Fruit fly (Drosophila melanogaster) whole organism, embryonic: ENCODE measurements around the gene CG3301.

Source experiments
- Blimp-1 ChIP-seq: fragments of 200-800 bp; sonication (Bioruptor generic); optimal IDR thresholded peaks from 3 replicates; lab custom pipeline; 2018; ENCODE audit warnings: missing biosample characterization, missing genetic modification characterization, mild to moderate bottlenecking, moderate library complexity, missing genetic modification reagents
- C15 ChIP-seq: fragments of 200-800 bp; sonication (Bioruptor generic); IDR thresholded peaks from 3 replicates; pipeline ENCODE4 v1.3.6; 2022; ENCODE audit warnings: missing biosample characterization, missing genetic modification characterization
- CG10267 ChIP-seq: fragments of 200-800 bp; sonication (Bioruptor generic); optimal IDR thresholded peaks from 2 replicates; lab custom pipeline; 2018; ENCODE audit warnings: missing biosample characterization, mild to moderate bottlenecking, missing genetic modification characterization, moderate library complexity
- CG10543 ChIP-seq: fragments of 200-800 bp; sonication (Bioruptor generic); optimal IDR thresholded peaks from 3 replicates; lab custom pipeline; 2017; ENCODE audit warnings: missing biosample characterization, mild to moderate bottlenecking, missing genetic modification characterization, moderate library complexity
- CG11456 ChIP-seq: fragments of 200-800 bp; sonication (Bioruptor generic); IDR thresholded peaks from 3 replicates; pipeline ENCODE4 v1.3.6; 2022; ENCODE audit warnings: missing biosample characterization, missing genetic modification characterization
- CG11723 ChIP-seq: fragments of 200-800 bp; sonication (Bioruptor generic); optimal IDR thresholded peaks from 2 replicates; lab custom pipeline; 2017; ENCODE audit warnings: missing biosample characterization, mild to moderate bottlenecking, missing genetic modification characterization
- CG12659 ChIP-seq: fragments of 200-800 bp; sonication (Bioruptor generic); optimal IDR thresholded peaks from 3 replicates; lab custom pipeline; 2017; ENCODE audit warnings: mild to moderate bottlenecking, missing biosample characterization, missing genetic modification reagents, missing genetic modification characterization
- CG14050 ChIP-seq: fragments of 200-800 bp; sonication (Bioruptor generic); IDR thresholded peaks from 3 replicates; pipeline ENCODE4 v1.3.6; 2022; ENCODE audit warnings: missing biosample characterization, missing genetic modification characterization
- CG15269 ChIP-seq: fragments of 200-800 bp; sonication (Bioruptor generic); optimal IDR thresholded peaks from 2 replicates; lab custom pipeline; 2018; ENCODE audit warnings: missing biosample characterization, mild to moderate bottlenecking, missing genetic modification characterization, moderate library complexity
- CG17186 ChIP-seq: fragments of 200-800 bp; sonication (Bioruptor generic); optimal IDR thresholded peaks from 3 replicates; lab custom pipeline; 2017; ENCODE audit warnings: missing biosample characterization, missing genetic modification reagents, missing genetic modification characterization
- CG17328 ChIP-seq: fragments of 200-800 bp; sonication (Bioruptor generic); IDR thresholded peaks from 2 replicates; pipeline ENCODE4 v1.3.6; 2022; ENCODE audit warnings: missing biosample characterization, missing genetic modification characterization
- CG17568 ChIP-seq: fragments of 200-800 bp; sonication (Bioruptor generic); optimal IDR thresholded peaks from 2 replicates; lab custom pipeline; 2018; ENCODE audit warnings: missing biosample characterization, mild to moderate bottlenecking, missing genetic modification characterization, moderate library complexity
- CG18764 ChIP-seq: fragments of 200-800 bp; sonication (Bioruptor generic); optimal IDR thresholded peaks from 3 replicates; lab custom pipeline; 2016; ENCODE audit warnings: missing biosample characterization, missing genetic modification characterization
- CG2199 ChIP-seq: fragments of 200-800 bp; sonication (Bioruptor generic); IDR thresholded peaks from 3 replicates; pipeline ENCODE4 v1.3.6; 2022; ENCODE audit warnings: missing biosample characterization, missing genetic modification characterization
- CG3065 ChIP-seq: fragments of 200-800 bp; sonication (Bioruptor generic); optimal IDR thresholded peaks from 2 replicates; lab custom pipeline; 2016; ENCODE audit warnings: missing biosample characterization, missing genetic modification characterization
- CG32532 ChIP-seq: fragments of 200-800 bp; sonication (Bioruptor generic); IDR thresholded peaks from 2 replicates; pipeline ENCODE4 v1.3.6; 2022; ENCODE audit warnings: missing biosample characterization, missing genetic modification characterization
- CG33557 ChIP-seq: fragments of 200-800 bp; sonication (Bioruptor generic); optimal IDR thresholded peaks from 2 replicates; lab custom pipeline; 2019; ENCODE audit warnings: missing biosample characterization, mild to moderate bottlenecking, missing genetic modification characterization, moderate library complexity
- CG4424 ChIP-seq: fragments of 200-800 bp; sonication (Bioruptor generic); optimal IDR thresholded peaks from 3 replicates; lab custom pipeline; 2016; ENCODE audit warnings: missing biosample characterization, missing genetic modification characterization
- CG4617 ChIP-seq: fragments of 200-800 bp; sonication (Bioruptor generic); optimal IDR thresholded peaks from 3 replicates; lab custom pipeline; 2016; ENCODE audit warnings: missing biosample characterization, missing genetic modification characterization, borderline replicate concordance
- CG9817 ChIP-seq: fragments of 200-800 bp; sonication (Bioruptor generic); optimal IDR thresholded peaks from 2 replicates; lab custom pipeline; 2018; ENCODE audit warnings: missing biosample characterization, mild to moderate bottlenecking, missing genetic modification characterization, moderate library complexity
- Chrac-16 ChIP-seq: fragments of 200-800 bp; sonication (Bioruptor generic); optimal IDR thresholded peaks from 3 replicates; lab custom pipeline; 2016; ENCODE audit warnings: missing biosample characterization, missing genetic modification characterization
- CoRest ChIP-seq: fragments of 200-800 bp; sonication (Bioruptor generic); optimal IDR thresholded peaks from 3 replicates; lab custom pipeline; 2018; ENCODE audit warnings: missing biosample characterization, mild to moderate bottlenecking, missing genetic modification characterization, moderate library complexity
- Ets97D ChIP-seq: fragments of 200-800 bp; sonication (Bioruptor generic); optimal IDR thresholded peaks from 3 replicates; lab custom pipeline; 2016; ENCODE audit warnings: missing biosample characterization, missing genetic modification characterization
- Fer3 ChIP-seq: fragments of 200-800 bp; sonication (Bioruptor generic); optimal IDR thresholded peaks from 2 replicates; lab custom pipeline; 2018; ENCODE audit warnings: missing biosample characterization, mild to moderate bottlenecking, missing genetic modification characterization, moderate library complexity
- MBD-R2 ChIP-seq: fragments of 200-800 bp; sonication (Bioruptor generic); IDR thresholded peaks from 2 replicates; pipeline ENCODE4 v1.3.6; 2022; ENCODE audit warnings: missing biosample characterization, missing genetic modification characterization
- Mad ChIP-seq: fragments of 200-800 bp; sonication (Bioruptor generic); optimal IDR thresholded peaks from 2 replicates; lab custom pipeline; 2016; ENCODE audit warnings: missing biosample characterization, missing genetic modification characterization
- Mes4 ChIP-seq: fragments of 200-800 bp; sonication (Bioruptor generic); optimal IDR thresholded peaks from 2 replicates; lab custom pipeline; 2016; ENCODE audit warnings: missing biosample characterization, missing genetic modification characterization
- Nf-YC ChIP-seq: fragments of 200-800 bp; optimal IDR thresholded peaks from 3 replicates; lab custom pipeline; 2019; ENCODE audit warnings: missing biosample characterization, mild to moderate bottlenecking, missing genetic modification characterization, moderate library complexity
- Opbp ChIP-seq: fragments of 200-800 bp; sonication (Bioruptor generic); IDR thresholded peaks from 3 replicates; pipeline ENCODE4 v1.3.6; 2022; ENCODE audit warnings: missing biosample characterization, missing genetic modification characterization; ENCODE audit not compliant: partially characterized antibody
- Scr ChIP-seq: fragments of 200-800 bp; sonication (Bioruptor generic); IDR thresholded peaks from 2 replicates; pipeline ENCODE4 v1.3.6; 2022; ENCODE audit warnings: missing biosample characterization, missing genetic modification characterization; ENCODE audit not compliant: partially characterized antibody
- YL-1 ChIP-seq: fragments of 200-800 bp; sonication (Bioruptor generic); optimal IDR thresholded peaks from 3 replicates; lab custom pipeline; 2017; ENCODE audit warnings: missing biosample characterization, mild to moderate bottlenecking, missing genetic modification characterization
- abd-A ChIP-seq: fragments of 200-800 bp; sonication (Bioruptor generic); optimal IDR thresholded peaks from 3 replicates; lab custom pipeline; 2019; ENCODE audit warnings: missing biosample characterization, mild to moderate bottlenecking, missing genetic modification characterization, moderate library complexity
- chm ChIP-seq: fragments of 200-800 bp; sonication (Bioruptor generic); IDR thresholded peaks from 2 replicates; pipeline ENCODE4 v1.3.6; 2022; ENCODE audit warnings: missing biosample characterization, missing genetic modification characterization
- eve ChIP-seq, 2 experiments: fragments of >200 bp; optimal IDR thresholded peaks; 2 replicates each; lab custom pipeline; 2017; ENCODE audit warnings: missing biosample characterization in 2 of 2, missing genetic modification characterization in 2 of 2
- h ChIP-seq: fragments of >200 bp; optimal IDR thresholded peaks from 2 replicates; lab custom pipeline; 2017
- hb ChIP-seq: fragments of 200-800 bp; sonication (Bioruptor generic); IDR thresholded peaks from 3 replicates; pipeline ENCODE4 v1.3.6; 2022; ENCODE audit warnings: missing biosample characterization, missing genetic modification characterization; ENCODE audit not compliant: partially characterized antibody
- insv ChIP-seq, 2 experiments: fragments of 200-800 bp; sonication (Bioruptor generic); optimal IDR thresholded peaks; 3 replicates each; lab custom pipeline; 2016 to 2018; ENCODE audit warnings: missing biosample characterization in 2 of 2, missing genetic modification characterization in 2 of 2
- jumu ChIP-seq: fragments of 200-800 bp; sonication (Bioruptor generic); optimal IDR thresholded peaks from 3 replicates; lab custom pipeline; 2016; ENCODE audit warnings: missing biosample characterization, missing genetic modification characterization
- kay ChIP-seq: fragments of 200-800 bp; sonication (Bioruptor generic); optimal IDR thresholded peaks from 2 replicates; lab custom pipeline; 2016; ENCODE audit warnings: missing biosample characterization, missing genetic modification characterization
- knrl ChIP-seq: fragments of 200-800 bp; sonication (Bioruptor generic); IDR thresholded peaks from 3 replicates; pipeline ENCODE4 v1.3.6; 2022; ENCODE audit warnings: missing biosample characterization, missing genetic modification characterization; ENCODE audit not compliant: partially characterized antibody
- lbe ChIP-seq: fragments of 200-800 bp; sonication (Bioruptor generic); optimal IDR thresholded peaks from 2 replicates; lab custom pipeline; 2016; ENCODE audit warnings: missing biosample characterization, mild to moderate bottlenecking, missing genetic modification characterization
- lilli ChIP-seq: fragments of 200-800 bp; sonication (Bioruptor generic); optimal IDR thresholded peaks from 3 replicates; lab custom pipeline; 2016; ENCODE audit warnings: missing biosample characterization, missing genetic modification characterization
- mam ChIP-seq: fragments of 200-800 bp; sonication (Bioruptor generic); optimal IDR thresholded peaks from 3 replicates; lab custom pipeline; 2016; ENCODE audit warnings: missing biosample characterization, missing genetic modification characterization
- nom ChIP-seq: fragments of 200-800 bp; sonication (Bioruptor generic); optimal IDR thresholded peaks from 2 replicates; lab custom pipeline; 2017; ENCODE audit warnings: missing biosample characterization, missing genetic modification characterization, mild to moderate bottlenecking, moderate library complexity, missing genetic modification reagents
- oc ChIP-seq: fragments of 200-800 bp; sonication (Bioruptor generic); optimal IDR thresholded peaks from 2 replicates; lab custom pipeline; 2018; ENCODE audit warnings: missing biosample characterization, mild to moderate bottlenecking, missing genetic modification characterization, moderate library complexity
- ro ChIP-seq: fragments of 200-800 bp; sonication (Bioruptor generic); IDR thresholded peaks from 2 replicates; pipeline ENCODE4 v1.3.6; 2022; ENCODE audit warnings: missing biosample characterization, missing genetic modification characterization
- salm ChIP-seq: fragments of 200-800 bp; sonication (Bioruptor generic); optimal IDR thresholded peaks from 2 replicates; lab custom pipeline; 2018; ENCODE audit warnings: missing biosample characterization, mild to moderate bottlenecking, missing genetic modification characterization
- slp2 ChIP-seq: fragments of 200-800 bp; sonication (Bioruptor generic); optimal IDR thresholded peaks from 2 replicates; lab custom pipeline; 2016; ENCODE audit warnings: missing biosample characterization, missing genetic modification characterization
- sr ChIP-seq: fragments of 200-800 bp; sonication (Bioruptor generic); IDR thresholded peaks from 3 replicates; pipeline ENCODE4 v1.3.6; 2022; ENCODE audit warnings: missing biosample characterization, missing genetic modification characterization
- vvl ChIP-seq: fragments of 200-800 bp; sonication (Bioruptor generic); IDR thresholded peaks from 2 replicates; pipeline ENCODE4 v1.3.6; 2022; ENCODE audit warnings: missing biosample characterization, missing genetic modification characterization

CG3301 gene

dm6 chr3R:21268873-21269272, 7.2 kb downstream of the CG3301 start, which contains the start of gene Rab1 (continued):
- peak; percentile 2 for TF ChIP-seq CoRest (tag; lab: Kevin White, UChicago)
- TF ChIP-seq CG17328 (GFP tag; lab: Robert Waterston, UW) = peak; percentile 34; the same call in 1 of the 2 replicates
- TF ChIP-seq ro (GFP tag; lab: Robert Waterston, UW) = no peak
- TF ChIP-seq chm (GFP tag; lab: Robert Waterston, UW) = no peak
- TF ChIP-seq CG33557 (GFP tag; lab: Kevin White, UChicago) = peak; percentile 21
- peak; percentile 5 for TF ChIP-seq CG17568 (GFP tag; lab: Kevin White, UChicago)
- TF ChIP-seq insv (GFP tag; optimal IDR thresholded peaks at IDR 0.05; lab: Kevin White, UChicago) = peak in 1 of 2 experiments; percentile 1
- TF ChIP-seq h (lab: Kevin White, UChicago) = no peak
- peak; percentile 87 for TF ChIP-seq CG4617
- TF ChIP-seq kay (GFP tag; lab: Kevin White, UChicago) = peak; percentile 24
- peak; percentile 10 for TF ChIP-seq Nf-YC (tag; lab: Kevin White, UChicago)
- TF ChIP-seq oc (tag; lab: Kevin White, UChicago) = peak; percentile 60
- peak; percentile 67 for TF ChIP-seq CG10543 (GFP tag; lab: Kevin White, UChicago)
- TF ChIP-seq C15 = no peak
- TF ChIP-seq lbe = peak; percentile 16
- peak; percentile 92 for TF ChIP-seq CG10267 (tag; lab: Kevin White, UChicago)
- TF ChIP-seq knrl (GFP tag; lab: Robert Waterston, UW) = no peak
- peak; percentile 79 for TF ChIP-seq CG3065 (GFP tag; lab: Kevin White, UChicago)
- peak; percentile 73; the same call in 2 of the 3 replicates for TF ChIP-seq CG11456 (GFP tag; lab: Robert Waterston, UW)
- TF ChIP-seq CG11723 = peak; percentile 19
- peak; percentile 29 for TF ChIP-seq nom (GFP tag; lab: Kevin White, UChicago)
- TF ChIP-seq sr (GFP tag; lab: Robert Waterston, UW) = peak; percentile 97
- peak; percentile 91 for TF ChIP-seq YL-1 (GFP tag; lab: Kevin White, UChicago)
- no peak for TF ChIP-seq CG2199 (GFP tag; lab: Robert Waterston, UW)
- TF ChIP-seq jumu (GFP tag; lab: Kevin White, UChicago) = peak; percentile 36
- no peak for TF ChIP-seq eve (GFP tag; optimal IDR thresholded peaks at IDR 0.05; lab: Kevin White, UChicago)
- peak; percentile 62 for TF ChIP-seq CG12659 (GFP tag; lab: Kevin White, UChicago)
- TF ChIP-seq Ets97D (GFP tag; lab: Kevin White, UChicago) = peak; percentile 63
- peak; percentile 54 for TF ChIP-seq mam
- TF ChIP-seq CG15269 = peak; percentile 14
- TF ChIP-seq Scr = no peak
- TF ChIP-seq hb (GFP tag; lab: Robert Waterston, UW) = no peak
- peak; percentile 20 for TF ChIP-seq Fer3 (tag; lab: Kevin White, UChicago)
- peak; percentile 18 for TF ChIP-seq CG18764 (GFP tag; lab: Kevin White, UChicago)
- TF ChIP-seq Mes4 (GFP tag; lab: Kevin White, UChicago) = peak; percentile 6
- no peak for TF ChIP-seq salm (tag; lab: Kevin White, UChicago)
- TF ChIP-seq vvl (GFP tag; lab: Robert Waterston, UW) = peak; percentile 71
- TF ChIP-seq MBD-R2 (GFP tag; lab: Robert Waterston, UW) = peak; percentile 78
- peak; percentile 74 for TF ChIP-seq Blimp-1 (GFP tag; lab: Kevin White, UChicago)
- TF ChIP-seq CG32532 (GFP tag; lab: Robert Waterston, UW) = peak; percentile 51; the same call in 1 of the 2 replicates
- peak; percentile 41 for TF ChIP-seq Chrac-16
- peak; percentile 58 for TF ChIP-seq lilli (GFP tag; lab: Kevin White, UChicago)
- peak; percentile 49 for TF ChIP-seq abd-A (tag; lab: Kevin White, UChicago)
- TF ChIP-seq Opbp (GFP tag; lab: Robert Waterston, UW) = peak; percentile 66; the same call in 2 of the 3 replicates
- peak; percentile 45 for TF ChIP-seq CG17186 (GFP tag; lab: Kevin White, UChicago)
- peak; percentile 24 for TF ChIP-seq CG4424
- peak; percentile 7 for TF ChIP-seq slp2 (GFP tag; lab: Kevin White, UChicago)
- peak; percentile 31 for TF ChIP-seq CG9817 (tag; lab: Kevin White, UChicago)
- no peak for TF ChIP-seq CG14050 (GFP tag; lab: Robert Waterston, UW)
- TF ChIP-seq Mad (GFP tag; lab: Kevin White, UChicago) = peak; percentile 19
